Fruit fly (Drosophila melanogaster) whole organism, embryonic: Measurements from ENCODE around the gene Sil1.

Source experiments
- CG11247 ChIP-seq: fragments of 200-800 bp; sonication (Bioruptor generic); IDR thresholded peaks from 2 replicates; pipeline ENCODE4 v1.3.6; 2022; ENCODE audit warnings: missing biosample characterization, missing genetic modification characterization
- CG11398 ChIP-seq: fragments of 200-800 bp; sonication (Bioruptor generic); optimal IDR thresholded peaks from 2 replicates; lab custom pipeline; 2016; ENCODE audit warnings: missing biosample characterization, missing genetic modification characterization
- CG12155 ChIP-seq: fragments of 200-800 bp; sonication (Bioruptor generic); optimal IDR thresholded peaks from 3 replicates; lab custom pipeline; 2016; ENCODE audit warnings: missing biosample characterization, missing genetic modification characterization
- CG1233 ChIP-seq: fragments of 200-800 bp; sonication (Bioruptor generic); optimal IDR thresholded peaks from 4 replicates; lab custom pipeline; 2018; ENCODE audit warnings: missing biosample characterization, mild to moderate bottlenecking, missing genetic modification characterization
- CG12744 ChIP-seq: fragments of 200-800 bp; sonication (Bioruptor generic); optimal IDR thresholded peaks from 2 replicates; lab custom pipeline; 2016; ENCODE audit warnings: missing biosample characterization, missing genetic modification characterization
- CG12942 ChIP-seq: fragments of 200-800 bp; sonication (Bioruptor generic); optimal IDR thresholded peaks from 3 replicates; lab custom pipeline; 2016; ENCODE audit warnings: missing biosample characterization, missing genetic modification characterization
- CG14860 ChIP-seq: fragments of 200-800 bp; sonication (Bioruptor generic); IDR thresholded peaks from 3 replicates; pipeline ENCODE4 v1.3.6; 2022; ENCODE audit warnings: missing biosample characterization, missing genetic modification characterization; ENCODE audit not compliant: partially characterized antibody
- CG14965 ChIP-seq: fragments of 200-800 bp; sonication (Bioruptor generic); optimal IDR thresholded peaks from 2 replicates; lab custom pipeline; 2016; ENCODE audit warnings: missing biosample characterization, missing genetic modification characterization, borderline replicate concordance
- CG15269 ChIP-seq: fragments of 200-800 bp; sonication (Bioruptor generic); optimal IDR thresholded peaks from 2 replicates; lab custom pipeline; 2018; ENCODE audit warnings: missing biosample characterization, mild to moderate bottlenecking, missing genetic modification characterization, moderate library complexity
- CG15601 ChIP-seq: fragments of 200-800 bp; sonication (Bioruptor generic); optimal IDR thresholded peaks from 3 replicates; lab custom pipeline; 2019; ENCODE audit warnings: missing biosample characterization, mild to moderate bottlenecking, missing genetic modification characterization, moderate library complexity
- CG16863 ChIP-seq: fragments of 200-800 bp; sonication (Bioruptor generic); optimal IDR thresholded peaks from 3 replicates; lab custom pipeline; 2016; ENCODE audit warnings: missing biosample characterization, missing genetic modification characterization
- CG2889 ChIP-seq: fragments of 200-800 bp; sonication (Bioruptor generic); IDR thresholded peaks from 3 replicates; pipeline ENCODE4 v1.3.6; 2022; ENCODE audit warnings: missing biosample characterization, missing genetic modification characterization
- CG30403 ChIP-seq: fragments of 200-800 bp; sonication (Bioruptor generic); optimal IDR thresholded peaks from 3 replicates; lab custom pipeline; 2016; ENCODE audit warnings: missing biosample characterization, missing genetic modification characterization
- CG33557 ChIP-seq: fragments of 200-800 bp; sonication (Bioruptor generic); optimal IDR thresholded peaks from 2 replicates; lab custom pipeline; 2019; ENCODE audit warnings: missing biosample characterization, mild to moderate bottlenecking, missing genetic modification characterization, moderate library complexity
- CG4328 ChIP-seq: fragments of 200-800 bp; sonication (Bioruptor generic); optimal IDR thresholded peaks from 3 replicates; lab custom pipeline; 2017; ENCODE audit warnings: missing biosample characterization, missing genetic modification reagents, missing genetic modification characterization
- CG4424 ChIP-seq: fragments of 200-800 bp; sonication (Bioruptor generic); optimal IDR thresholded peaks from 3 replicates; lab custom pipeline; 2016; ENCODE audit warnings: missing biosample characterization, missing genetic modification characterization
- CG4730 ChIP-seq: fragments of 200-800 bp; sonication (Bioruptor generic); IDR thresholded peaks from 2 replicates; pipeline ENCODE4 v1.3.6; 2022; ENCODE audit warnings: missing biosample characterization, missing genetic modification characterization
- CG7786 ChIP-seq: fragments of 200-800 bp; sonication (Bioruptor generic); optimal IDR thresholded peaks from 2 replicates; lab custom pipeline; 2016; ENCODE audit warnings: missing biosample characterization, missing genetic modification characterization
- CG8359 ChIP-seq: fragments of 200-800 bp; sonication (Bioruptor generic); optimal IDR thresholded peaks from 2 replicates; lab custom pipeline; 2017; ENCODE audit warnings: missing biosample characterization, mild to moderate bottlenecking, missing genetic modification characterization, borderline replicate concordance
- Dref ChIP-seq: fragments of 200-800 bp; sonication (Bioruptor generic); IDR thresholded peaks from 2 replicates; pipeline ENCODE4 v1.3.6; 2022; ENCODE audit warnings: missing biosample characterization, missing genetic modification characterization
- E2f1 ChIP-seq: fragments of 200-800 bp; sonication (Bioruptor generic); IDR thresholded peaks from 2 replicates; pipeline ENCODE4 v1.3.6; 2022; ENCODE audit warnings: missing biosample characterization, missing genetic modification characterization
- Ets97D ChIP-seq: fragments of 200-800 bp; sonication (Bioruptor generic); optimal IDR thresholded peaks from 3 replicates; lab custom pipeline; 2016; ENCODE audit warnings: missing biosample characterization, missing genetic modification characterization
- H2.0 ChIP-seq: fragments of 200-800 bp; sonication (Bioruptor generic); IDR thresholded peaks from 2 replicates; pipeline ENCODE4 v1.3.6; 2022; ENCODE audit warnings: missing biosample characterization, missing genetic modification characterization
- Hmx ChIP-seq: fragments of 200-800 bp; sonication (Bioruptor generic); optimal IDR thresholded peaks from 2 replicates; lab custom pipeline; 2016; ENCODE audit warnings: missing biosample characterization, missing genetic modification characterization
- Mad ChIP-seq: fragments of 200-800 bp; sonication (Bioruptor generic); optimal IDR thresholded peaks from 2 replicates; lab custom pipeline; 2016; ENCODE audit warnings: missing biosample characterization, missing genetic modification characterization
- Mes4 ChIP-seq: fragments of 200-800 bp; sonication (Bioruptor generic); optimal IDR thresholded peaks from 2 replicates; lab custom pipeline; 2016; ENCODE audit warnings: missing biosample characterization, missing genetic modification characterization
- Nf-YB ChIP-seq: fragments of 200-800 bp; sonication (Bioruptor generic); optimal IDR thresholded peaks from 3 replicates; lab custom pipeline; 2019; ENCODE audit warnings: missing biosample characterization, mild to moderate bottlenecking, missing genetic modification characterization, moderate library complexity
- Nf-YC ChIP-seq: fragments of 200-800 bp; optimal IDR thresholded peaks from 3 replicates; lab custom pipeline; 2019; ENCODE audit warnings: missing biosample characterization, mild to moderate bottlenecking, missing genetic modification characterization, moderate library complexity
- PHDP ChIP-seq: fragments of 200-800 bp; sonication (Bioruptor generic); optimal IDR thresholded peaks from 3 replicates; lab custom pipeline; 2018; ENCODE audit warnings: missing biosample characterization, mild to moderate bottlenecking, missing genetic modification characterization, moderate library complexity
- Pdp1 ChIP-seq, 2 experiments: fragments of 200-800 bp; sonication (Bioruptor generic); optimal IDR thresholded peaks; 3 replicates each; lab custom pipeline; 2016; ENCODE audit warnings: missing biosample characterization in 2 of 2, missing genetic modification characterization in 2 of 2, mild to moderate bottlenecking in 1 of 2, moderate library complexity in 1 of 2
- Poxn ChIP-seq: fragments of 200-800 bp; sonication (Bioruptor generic); IDR thresholded peaks from 2 replicates; pipeline ENCODE4 v1.3.6; 2022; ENCODE audit warnings: missing biosample characterization, missing genetic modification characterization
- Scr ChIP-seq: fragments of 200-800 bp; sonication (Bioruptor generic); IDR thresholded peaks from 2 replicates; pipeline ENCODE4 v1.3.6; 2022; ENCODE audit warnings: missing biosample characterization, missing genetic modification characterization; ENCODE audit not compliant: partially characterized antibody
- Six4 ChIP-seq: fragments of 200-800 bp; sonication (Bioruptor generic); optimal IDR thresholded peaks from 2 replicates; lab custom pipeline; 2016; ENCODE audit warnings: missing biosample characterization, missing genetic modification characterization
- Vsx1 ChIP-seq: fragments of 200-800 bp; sonication (Bioruptor generic); optimal IDR thresholded peaks from 2 replicates; lab custom pipeline; 2017; ENCODE audit warnings: missing biosample characterization, mild to moderate bottlenecking, missing genetic modification characterization, missing genetic modification reagents
- Xrp1 ChIP-seq: fragments of 200-800 bp; sonication (Bioruptor generic); IDR thresholded peaks from 2 replicates; pipeline ENCODE4 v1.3.6; 2022; ENCODE audit warnings: missing biosample characterization, missing genetic modification characterization
- aop ChIP-seq: fragments of 200-800 bp; sonication (Bioruptor generic); IDR thresholded peaks from 2 replicates; pipeline ENCODE4 v1.3.6; 2022; ENCODE audit warnings: missing biosample characterization, missing genetic modification characterization
- bowl ChIP-seq: fragments of 200-800 bp; sonication (Bioruptor generic); IDR thresholded peaks from 2 replicates; pipeline ENCODE4 v1.3.6; 2022; ENCODE audit warnings: missing biosample characterization, missing genetic modification characterization
- cato ChIP-seq: fragments of 200-800 bp; sonication (Bioruptor generic); optimal IDR thresholded peaks from 2 replicates; lab custom pipeline; 2016; ENCODE audit warnings: missing biosample characterization, missing genetic modification characterization, borderline replicate concordance
- chn ChIP-seq: fragments of 200-800 bp; sonication (Bioruptor generic); optimal IDR thresholded peaks from 2 replicates; lab custom pipeline; 2016; ENCODE audit warnings: missing biosample characterization, missing genetic modification characterization
- da ChIP-seq: fragments of 200-800 bp; sonication (Bioruptor generic); optimal IDR thresholded peaks from 2 replicates; lab custom pipeline; 2016; ENCODE audit warnings: missing biosample characterization, missing genetic modification characterization
- ftz-f1 ChIP-seq: fragments of 200-800 bp; sonication (Bioruptor generic); optimal IDR thresholded peaks from 2 replicates; lab custom pipeline; 2016; ENCODE audit warnings: missing biosample characterization, missing genetic modification characterization
- gcm ChIP-seq: fragments of 200-800 bp; sonication (Bioruptor generic); optimal IDR thresholded peaks from 2 replicates; lab custom pipeline; 2019; ENCODE audit warnings: missing biosample characterization, mild to moderate bottlenecking, missing genetic modification characterization, moderate library complexity
- gro ChIP-seq: fragments of 200-800 bp; sonication (Bioruptor generic); optimal IDR thresholded peaks from 2 replicates; lab custom pipeline; 2016; ENCODE audit warnings: missing biosample characterization, missing genetic modification characterization
- gsb-n ChIP-seq: fragments of 200-800 bp; sonication (Bioruptor generic); optimal IDR thresholded peaks from 3 replicates; lab custom pipeline; 2018; ENCODE audit warnings: missing biosample characterization, mild to moderate bottlenecking, missing genetic modification characterization
- ken ChIP-seq: fragments of 200-800 bp; sonication (Bioruptor generic); IDR thresholded peaks from 3 replicates; pipeline ENCODE4 v1.3.6; 2022; ENCODE audit warnings: missing biosample characterization, missing genetic modification characterization
- nau ChIP-seq: fragments of 200-800 bp; sonication (Bioruptor generic); optimal IDR thresholded peaks from 3 replicates; lab custom pipeline; 2017; ENCODE audit warnings: missing biosample characterization, mild to moderate bottlenecking, missing genetic modification characterization, missing genetic modification reagents
- shn ChIP-seq: fragments of 200-800 bp; sonication (Bioruptor generic); optimal IDR thresholded peaks from 3 replicates; lab custom pipeline; 2016; ENCODE audit warnings: missing biosample characterization, missing genetic modification characterization
- sug ChIP-seq: fragments of 200-800 bp; optimal IDR thresholded peaks from 2 replicates; lab custom pipeline; 2019; ENCODE audit warnings: missing biosample characterization, mild to moderate bottlenecking, missing genetic modification characterization, moderate library complexity
- tna ChIP-seq: fragments of 200-800 bp; sonication (Bioruptor generic); IDR thresholded peaks from 2 replicates; pipeline ENCODE4 v1.3.6; 2022; ENCODE audit warnings: missing biosample characterization, missing genetic modification characterization; ENCODE audit not compliant: partially characterized antibody
- toy ChIP-seq: fragments of 200-800 bp; sonication (Bioruptor generic); IDR thresholded peaks from 2 replicates; pipeline ENCODE4 v1.3.6; 2022; ENCODE audit warnings: missing biosample characterization, missing genetic modification characterization
- trem ChIP-seq: fragments of 200-800 bp; optimal IDR thresholded peaks from 3 replicates; lab custom pipeline; 2019; ENCODE audit warnings: missing biosample characterization, mild to moderate bottlenecking, missing genetic modification characterization, moderate library complexity

Sil1 gene

DNA sequence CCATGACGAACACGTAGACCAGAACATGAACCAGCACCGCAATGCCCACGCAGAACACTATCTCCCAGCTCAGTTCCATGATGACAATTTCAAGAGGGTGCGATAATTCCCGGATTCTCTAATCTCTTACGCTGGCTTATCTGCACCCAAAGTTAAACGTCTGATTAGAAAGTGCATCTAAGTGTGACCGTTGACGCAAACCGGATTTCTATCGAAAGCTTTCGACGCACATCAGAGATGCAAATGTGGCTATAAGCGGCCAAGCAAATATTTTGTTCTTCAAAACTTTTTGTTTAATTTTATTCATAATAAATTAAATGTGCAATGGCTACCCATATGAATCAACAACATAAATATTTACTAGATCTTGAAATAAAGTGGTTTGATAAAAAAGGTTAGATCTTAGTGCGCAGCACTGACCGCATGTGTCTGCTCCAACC is 27.0 kb upstream of the Sil1 start, which contains the start of the genes Kdsr and CG11858 (continued):
- TF ChIP-seq trem (tag; lab: Kevin White, UChicago) (peak; percentile 38), H2.0 (GFP tag; lab: Robert Waterston, UW) (peak; percentile 60; the same call in 1 of the 2 replicates), CG4730 (GFP tag; lab: Robert Waterston, UW) (peak; percentile 37; the same call in 1 of the 2 replicates), Nf-YB (GFP tag; lab: Kevin White, UChicago) (peak; percentile 5), Six4 (GFP tag; lab: Kevin White, UChicago) (no peak), Xrp1 (GFP tag; lab: Robert Waterston, UW) (peak; percentile 76), CG7786 (GFP tag; lab: Kevin White, UChicago) (peak; percentile 52), tna (GFP tag; lab: Robert Waterston, UW) (no peak), CG8359 (peak; percentile 16), aop (GFP tag; lab: Robert Waterston, UW) (no peak), CG4328 (no peak), Mes4 (GFP tag; lab: Kevin White, UChicago) (no peak), CG12744 (peak; percentile 40), gcm (GFP tag; lab: Kevin White, UChicago) (no peak), CG12942 (peak; percentile 49), bowl (no peak), chn (peak; percentile 65), CG1233 (GFP tag; lab: Kevin White, UChicago) (peak; percentile 25), CG14860 (GFP tag; lab: Robert Waterston, UW) (no peak), Vsx1 (no peak), ken (GFP tag; lab: Robert Waterston, UW) (peak; percentile 70; the same call in 2 of the 3 replicates), gsb-n (tag; lab: Kevin White, UChicago) (no peak), CG15601 (tag; lab: Kevin White, UChicago) (peak; percentile 56), ftz-f1 (GFP tag; lab: Kevin White, UChicago) (peak; percentile 25), da (GFP tag; lab: Kevin White, UChicago) (no peak), CG12155 (GFP tag; lab: Kevin White, UChicago) (peak; percentile 54), CG33557 (peak; percentile 26), sug (tag; lab: Kevin White, UChicago) (peak; percentile 70), Hmx (GFP tag; lab: Kevin White, UChicago) (no peak), CG11247 (0 out of 2 replicates have a peak, but pooled peaks have one; percentile 18), CG16863 (GFP tag; lab: Kevin White, UChicago) (peak; percentile 15), cato (no peak), Dref (peak; percentile 51), nau (no peak), Poxn (GFP tag; lab: Robert Waterston, UW) (no peak), toy (no peak), shn (GFP tag; lab: Kevin White, UChicago) (peak; percentile 59), Pdp1 (GFP tag; optimal IDR thresholded peaks at IDR 0.05; lab: Kevin White, UChicago) (peak; percentile 63 to 70), CG15269 (no peak), Ets97D (GFP tag; lab: Kevin White, UChicago) (peak; percentile 71), CG11398 (GFP tag; lab: Kevin White, UChicago) (no peak), Scr (peak; percentile 40), Nf-YC (tag; lab: Kevin White, UChicago) (peak; percentile 60), gro (GFP tag; lab: Kevin White, UChicago) (peak; percentile 58), CG30403 (GFP tag; lab: Kevin White, UChicago) (peak; percentile 82), E2f1 (GFP tag; lab: Robert Waterston, UW) (peak; percentile 40; the same call in 1 of the 2 replicates), PHDP (tag; lab: Kevin White, UChicago) (peak; percentile 75), CG2889 (GFP tag; lab: Robert Waterston, UW) (peak; percentile 72), CG14965 (GFP tag; lab: Kevin White, UChicago) (no peak), Mad (peak; percentile 61), CG4424 (GFP tag; lab: Kevin White, UChicago) (peak; percentile 56)
